Worm (Caenorhabditis elegans): ENCODE data around the gene clec-184.
A peak's percentile ranks its signal among the peaks of the same experiment; 100 is the strongest.

clec-184 gene

DNA sequence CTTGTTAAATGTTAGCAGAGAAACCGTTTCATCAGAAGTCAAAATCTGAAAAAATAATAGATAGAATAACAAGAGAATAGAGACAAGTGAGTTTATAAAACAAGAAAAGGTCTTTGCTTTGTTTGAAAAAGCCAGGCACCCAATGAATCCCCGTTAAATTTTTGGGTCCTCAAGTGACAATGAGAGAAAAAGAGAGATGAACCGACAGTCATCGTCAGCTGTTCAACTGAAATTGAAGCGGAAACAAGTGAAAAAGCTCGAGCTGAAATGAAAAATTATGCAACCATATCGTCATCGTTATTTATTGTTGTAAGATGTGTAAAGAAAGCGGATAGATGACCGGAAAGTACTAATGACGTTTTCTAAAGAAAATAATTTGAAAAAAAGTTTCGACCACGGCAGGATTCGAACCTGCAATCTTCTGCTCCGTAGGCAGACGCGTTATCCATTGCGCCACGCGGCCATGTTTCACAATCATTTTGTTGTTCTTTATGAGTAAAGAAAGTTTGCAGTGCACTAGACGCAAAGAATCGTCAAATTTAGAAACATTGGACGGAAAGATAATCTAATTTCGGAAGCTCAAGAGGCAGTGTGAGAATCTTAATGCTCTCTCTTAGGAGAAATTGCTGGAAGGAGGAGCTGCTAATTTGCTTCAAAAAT is 14.8 kb upstream of the clec-184 start, which contains the start of gene F08G5.3:
TSS of gene F08G5.3 (minus strand) at position 51 of the 660 bp plus-strand sequence.
- TF ChIP-seq C06A6.2 (GFP tag; conservative IDR thresholded peaks at IDR 0.05) (0 out of 2 replicates have a peak, but pooled peaks have one; percentile 21), ekl-4 (GFP tag; IDR thresholded peaks at IDR 0.05) (0 out of 2 replicates have a peak, but pooled peaks have one; percentile 46), F39B2.1 (GFP tag; IDR thresholded peaks at IDR 0.05) (no peak), C17E4.6 (GFP tag; IDR thresholded peaks at IDR 0.05) (0 out of 2 replicates have a peak, but pooled peaks have one; percentile 33), dpl-1 (GFP tag; optimal IDR thresholded peaks at IDR 0.05) (peak; percentile 9), ztf-18 (tag; optimal IDR thresholded peaks at IDR 0.05) (peak; percentile 66), nhr-27 (tag; optimal IDR thresholded peaks at IDR 0.05) (no peak), mel-28 (tag; optimal IDR thresholded peaks at IDR 0.05; ENCODE audit: borderline replicate concordance) (no peak), sea-2 (GFP tag; IDR thresholded peaks at IDR 0.05) (no peak), fkh-3 (tag; optimal IDR thresholded peaks at IDR 0.05) (peak; percentile 47), ceh-58 (GFP tag; IDR thresholded peaks at IDR 0.05) (no peak), Y79H2A.3 (GFP tag; conservative IDR thresholded peaks at IDR 0.05) (no peak), him-1 (tag; optimal IDR thresholded peaks at IDR 0.05) (peak; percentile 88), gei-17 (GFP tag; optimal IDR thresholded peaks at IDR 0.05) (no peak), ccch-3 (GFP tag; optimal IDR thresholded peaks at IDR 0.05) (no peak), F57C9.4 (tag; optimal IDR thresholded peaks at IDR 0.05) (no peak), nfyb-1 (GFP tag; IDR thresholded peaks at IDR 0.05) (peak; percentile 84), efl-1 (GFP tag; optimal IDR thresholded peaks at IDR 0.05) (no peak), tlf-1 (GFP tag; optimal IDR thresholded peaks at IDR 0.05) (peak; percentile 48), mes-4 (tag; optimal IDR thresholded peaks at IDR 0.05) (peak; percentile 82), zfh-2 (GFP tag; conservative IDR thresholded peaks at IDR 0.05) (no peak), ama-1 (optimal IDR thresholded peaks at IDR 0.05) (no peak), ama-1 (GFP tag; optimal IDR thresholded peaks at IDR 0.05) (peak; percentile 70 to 73), F52B5.7 (tag; optimal IDR thresholded peaks at IDR 0.05) (peak; percentile 43), lag-1 (GFP tag; IDR thresholded peaks at IDR 0.05) (no peak), sptf-2 (GFP tag; optimal IDR thresholded peaks at IDR 0.05) (no peak), nhr-90 (tag; optimal IDR thresholded peaks at IDR 0.05) (peak; percentile 77), lsl-1 (GFP tag; optimal IDR thresholded peaks at IDR 0.05) (peak; percentile 43), attf-6 (GFP tag; IDR thresholded peaks at IDR 0.05) (peak; percentile 75), rcor-1 (GFP tag; IDR thresholded peaks at IDR 0.05) (peak; percentile 22; the same call in 1 of the 2 replicates), unc-130 (GFP tag; optimal IDR thresholded peaks at IDR 0.05) (peak; percentile 34), hmg-1.2 (GFP tag; IDR thresholded peaks at IDR 0.05) (peak; percentile 67), ceh-79 (tag; optimal IDR thresholded peaks at IDR 0.05) (peak; percentile 27), let-607 (tag; optimal IDR thresholded peaks at IDR 0.05) (peak in 1 of 2 experiments; percentile 29), pbrm-1 (GFP tag; IDR thresholded peaks at IDR 0.05) (peak; percentile 77), hsf-1 (GFP tag; IDR thresholded peaks at IDR 0.05) (peak; percentile 57; the same call in 1 of the 2 replicates), F49E8.2 (tag; optimal IDR thresholded peaks at IDR 0.05; ENCODE audit: insufficient read depth) (peak; percentile 36), mxl-1 (tag; optimal IDR thresholded peaks at IDR 0.05) (peak; percentile 45), rpc-1 (optimal IDR thresholded peaks at IDR 0.05) (peak; percentile 95), rpc-1 (tag; optimal IDR thresholded peaks at IDR 0.05) (peak; percentile 95), F22D6.2 (tag; optimal IDR thresholded peaks at IDR 0.05) (peak; percentile 16), F37B4.10 (GFP tag; IDR thresholded peaks at IDR 0.05) (0 out of 2 replicates have a peak, but pooled peaks have one; percentile 59), F33H1.4 (GFP tag; IDR thresholded peaks at IDR 0.05) (peak; percentile 52; the same call in 1 of the 2 replicates), cebp-2 (GFP tag; IDR thresholded peaks at IDR 0.05) (peak; percentile 90; the same call in 1 of the 2 replicates), chd-7 (tag; optimal IDR thresholded peaks at IDR 0.05) (peak; percentile 47), snpc-1.3 (tag; optimal IDR thresholded peaks at IDR 0.05; ENCODE audit: insufficient read depth) (peak; percentile 74), ztf-25 (GFP tag; IDR thresholded peaks at IDR 0.05) (peak; percentile 94), nfya-1 (tag; optimal IDR thresholded peaks at IDR 0.05; ENCODE audit: borderline replicate concordance, insufficient read depth) (no peak)

All from whole organism, young adult.